Fruit fly (Drosophila melanogaster) whole organism, prepupa: ENCODE data around the gene unc.
A peak's percentile ranks its signal among the peaks of the same experiment; 100 is the strongest.

ENCODE experiments used
- Blimp-1 ChIP-seq: fragments of 200-800 bp; sonication (Bioruptor generic); optimal IDR thresholded peaks from 3 replicates; lab custom pipeline; 2017; ENCODE audit warnings: missing biosample characterization, missing genetic modification characterization, mild to moderate bottlenecking, moderate library complexity, missing genetic modification reagents
- CG10631 ChIP-seq: fragments of 200-800 bp; sonication (Bioruptor generic); optimal IDR thresholded peaks from 2 replicates; lab custom pipeline; 2016; ENCODE audit warnings: missing biosample characterization, missing genetic modification characterization
- CG11294 ChIP-seq: fragments of 200-800 bp; sonication (Bioruptor generic); IDR thresholded peaks from 2 replicates; pipeline ENCODE4 v1.3.6; 2022; ENCODE audit warnings: missing biosample characterization, missing genetic modification characterization
- CG11762 ChIP-seq: fragments of 200-800 bp; sonication (Bioruptor generic); optimal IDR thresholded peaks from 3 replicates; lab custom pipeline; 2016; ENCODE audit warnings: missing biosample characterization, missing genetic modification characterization; ENCODE audit not compliant: insufficient read depth
- CG15336 ChIP-seq: fragments of 200-800 bp; sonication (Bioruptor generic); IDR thresholded peaks from 2 replicates; pipeline ENCODE4 v1.3.6; 2022; ENCODE audit warnings: missing biosample characterization, missing genetic modification characterization
- CG1621 ChIP-seq: fragments of 200-800 bp; sonication (Bioruptor generic); optimal IDR thresholded peaks from 3 replicates; lab custom pipeline; 2018; ENCODE audit warnings: missing biosample characterization, mild to moderate bottlenecking, missing genetic modification characterization
- CG16779 ChIP-seq: fragments of 200-800 bp; sonication (Bioruptor generic); optimal IDR thresholded peaks from 3 replicates; lab custom pipeline; 2017; ENCODE audit warnings: missing biosample characterization, mild to moderate bottlenecking, missing genetic modification characterization
- CG3032 ChIP-seq: fragments of 200-800 bp; optimal IDR thresholded peaks from 2 replicates; lab custom pipeline; 2019; ENCODE audit warnings: missing biosample characterization, mild to moderate bottlenecking, missing genetic modification characterization, moderate library complexity
- CG31627 ChIP-seq: fragments of 200-800 bp; sonication (Bioruptor generic); optimal IDR thresholded peaks from 3 replicates; lab custom pipeline; 2016; ENCODE audit warnings: missing biosample characterization, missing genetic modification characterization
- CG32006 ChIP-seq: fragments of 200-800 bp; sonication (Bioruptor generic); optimal IDR thresholded peaks from 3 replicates; lab custom pipeline; 2017; ENCODE audit warnings: missing biosample characterization, mild to moderate bottlenecking, missing genetic modification characterization
- CG34406 ChIP-seq: fragments of 200-800 bp; sonication (Bioruptor generic); optimal IDR thresholded peaks from 3 replicates; lab custom pipeline; 2016; ENCODE audit warnings: missing biosample characterization, missing genetic modification characterization
- CG6276 ChIP-seq: fragments of 200-800 bp; sonication (Bioruptor generic); optimal IDR thresholded peaks from 2 replicates; lab custom pipeline; 2017; ENCODE audit warnings: missing biosample characterization, mild to moderate bottlenecking, missing genetic modification characterization
- CG6792 ChIP-seq: fragments of 200-800 bp; sonication (Bioruptor generic); optimal IDR thresholded peaks from 3 replicates; lab custom pipeline; 2016; ENCODE audit warnings: missing biosample characterization, missing genetic modification characterization
- CG6808 ChIP-seq: fragments of 200-800 bp; sonication (Bioruptor generic); optimal IDR thresholded peaks from 3 replicates; lab custom pipeline; 2017; ENCODE audit warnings: missing biosample characterization, missing genetic modification characterization, mild to moderate bottlenecking, moderate library complexity, missing genetic modification reagents
- CG7368 ChIP-seq: fragments of 200-800 bp; sonication (Bioruptor generic); optimal IDR thresholded peaks from 3 replicates; lab custom pipeline; 2016; ENCODE audit warnings: missing biosample characterization, missing genetic modification characterization
- CG8119 ChIP-seq: fragments of 200-800 bp; sonication (Bioruptor generic); IDR thresholded peaks from 3 replicates; pipeline ENCODE4 v1.3.6; 2022; ENCODE audit warnings: missing biosample characterization, missing genetic modification characterization
- Eip75B ChIP-seq: fragments of 200-800 bp; sonication (Bioruptor generic); optimal IDR thresholded peaks from 3 replicates; lab custom pipeline; 2016; ENCODE audit warnings: missing biosample characterization, missing genetic modification characterization
- Eip78C ChIP-seq: fragments of 200-800 bp; sonication (Bioruptor generic); peaks from one replicate; lab custom pipeline; 2016; ENCODE audit warnings: missing biosample characterization, missing genetic modification characterization
- Eip93F ChIP-seq: fragments of 200-800 bp; sonication (Bioruptor generic); optimal IDR thresholded peaks from 2 replicates; lab custom pipeline; 2016; ENCODE audit warnings: missing biosample characterization, mild to moderate bottlenecking, missing genetic modification characterization
- Ets21C ChIP-seq: fragments of 200-800 bp; sonication (Bioruptor generic); optimal IDR thresholded peaks from 3 replicates; lab custom pipeline; 2016; ENCODE audit warnings: missing biosample characterization, missing genetic modification characterization
- Ets96B ChIP-seq: fragments of 200-800 bp; optimal IDR thresholded peaks from 2 replicates; lab custom pipeline; 2019; ENCODE audit warnings: missing biosample characterization, mild to moderate bottlenecking, missing genetic modification characterization, moderate library complexity
- Gug ChIP-seq: fragments of 200-800 bp; sonication (Bioruptor generic); IDR thresholded peaks from 2 replicates; pipeline ENCODE4 v1.3.6; 2022; ENCODE audit warnings: missing biosample characterization, missing genetic modification characterization
- Hr39 ChIP-seq: fragments of 200-800 bp; sonication (Bioruptor generic); optimal IDR thresholded peaks from 2 replicates; lab custom pipeline; 2016; ENCODE audit warnings: missing biosample characterization, missing genetic modification characterization
- Lpt ChIP-seq: fragments of 200-800 bp; sonication (Bioruptor generic); optimal IDR thresholded peaks from 3 replicates; lab custom pipeline; 2016; ENCODE audit warnings: missing biosample characterization, missing genetic modification characterization
- OdsH ChIP-seq: fragments of 200-800 bp; sonication (Bioruptor generic); optimal IDR thresholded peaks from 3 replicates; lab custom pipeline; 2016; ENCODE audit warnings: missing biosample characterization, missing genetic modification characterization
- Smox ChIP-seq: fragments of 200-800 bp; sonication (Bioruptor generic); optimal IDR thresholded peaks from 3 replicates; lab custom pipeline; 2016; ENCODE audit warnings: missing biosample characterization, missing genetic modification characterization
- Sox15 ChIP-seq: fragments of 200-800 bp; sonication (Bioruptor generic); optimal IDR thresholded peaks from 3 replicates; lab custom pipeline; 2016; ENCODE audit warnings: missing biosample characterization, missing genetic modification characterization
- achi ChIP-seq: fragments of 200-800 bp; sonication (Bioruptor generic); optimal IDR thresholded peaks from 3 replicates; lab custom pipeline; 2016; ENCODE audit warnings: missing biosample characterization, missing genetic modification characterization
- cyc ChIP-seq: fragments of 200-800 bp; sonication (Bioruptor generic); optimal IDR thresholded peaks from 3 replicates; lab custom pipeline; 2016; ENCODE audit warnings: missing biosample characterization, missing genetic modification characterization
- dsx ChIP-seq: fragments of 200-800 bp; optimal IDR thresholded peaks from 3 replicates; lab custom pipeline; 2019; ENCODE audit warnings: missing biosample characterization, mild to moderate bottlenecking, missing genetic modification characterization, moderate library complexity; ENCODE audit not compliant: poor library complexity, severe bottlenecking
- eg ChIP-seq: fragments of 200-800 bp; sonication (Bioruptor generic); IDR thresholded peaks from 3 replicates; pipeline ENCODE4 v1.3.6; 2022; ENCODE audit warnings: missing biosample characterization, missing genetic modification characterization
- esn ChIP-seq: fragments of 200-800 bp; sonication (Bioruptor generic); optimal IDR thresholded peaks from 2 replicates; lab custom pipeline; 2016; ENCODE audit warnings: missing biosample characterization, mild to moderate bottlenecking, missing genetic modification characterization, moderate library complexity
- fd59A ChIP-seq: fragments of 200-800 bp; sonication (Bioruptor generic); optimal IDR thresholded peaks from 2 replicates; lab custom pipeline; 2017; ENCODE audit warnings: missing biosample characterization, mild to moderate bottlenecking, missing genetic modification characterization, missing genetic modification reagents
- fd85E ChIP-seq: fragments of 200-800 bp; sonication (Bioruptor generic); optimal IDR thresholded peaks from 3 replicates; lab custom pipeline; 2016; ENCODE audit warnings: missing biosample characterization, missing genetic modification characterization
- pdm3 ChIP-seq: fragments of 200-800 bp; sonication (Bioruptor generic); optimal IDR thresholded peaks from 3 replicates; lab custom pipeline; 2016; ENCODE audit warnings: missing biosample characterization, missing genetic modification characterization
- salr ChIP-seq, 2 experiments: fragments of 200-800 bp; sonication (Bioruptor generic); optimal IDR thresholded peaks; 3 replicates each; lab custom pipeline; 2016 to 2018; ENCODE audit warnings: missing biosample characterization in 2 of 2, missing genetic modification characterization in 2 of 2, mild to moderate bottlenecking in 1 of 2
- svp ChIP-seq: fragments of 200-800 bp; sonication (Bioruptor generic); peaks from one replicate; lab custom pipeline; 2016; ENCODE audit warnings: missing biosample characterization, missing genetic modification characterization
- vri ChIP-seq: fragments of 200-800 bp; sonication (Bioruptor generic); optimal IDR thresholded peaks from 3 replicates; lab custom pipeline; 2016; ENCODE audit warnings: missing biosample characterization, mild to moderate bottlenecking, missing genetic modification characterization

The unc gene

DNA sequence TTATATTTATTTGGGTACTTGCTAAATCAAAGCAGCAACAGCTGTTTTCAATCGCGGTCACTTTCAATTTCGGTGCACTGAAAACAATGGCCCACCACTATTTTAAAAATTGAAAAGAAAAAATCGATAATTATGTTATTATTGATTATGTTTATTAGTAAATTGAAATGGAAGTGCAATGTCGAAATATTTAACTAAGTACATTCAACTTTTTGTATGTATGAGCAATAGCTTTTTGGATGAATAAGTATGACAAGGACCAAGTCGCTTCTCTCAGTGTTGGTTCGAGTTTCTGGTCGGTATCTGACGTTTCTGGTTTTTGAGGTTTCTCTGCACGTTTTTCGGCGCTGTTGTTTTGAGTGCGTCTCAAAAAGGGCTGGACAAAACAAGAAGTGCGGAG lies 7.5 kb upstream of the unc start (continued):
- peak; percentile 83 for TF ChIP-seq CG31627 (GFP tag; lab: Kevin White, UChicago)
- TF ChIP-seq eg: peak; percentile 80
- peak; percentile 95 for TF ChIP-seq Blimp-1
- peak; percentile 54 for TF ChIP-seq dsx (GFP tag; lab: Kevin White, UChicago)
- TF ChIP-seq Lpt (GFP tag; lab: Kevin White, UChicago): peak; percentile 52
- peak; percentile 74 for TF ChIP-seq CG8119 (GFP tag; lab: Robert Waterston, UW)
- peak; percentile 74 for TF ChIP-seq Ets21C (GFP tag; lab: Kevin White, UChicago)
- peak; percentile 66 for TF ChIP-seq CG6276 (GFP tag; lab: Kevin White, UChicago)
- TF ChIP-seq cyc (GFP tag; lab: Kevin White, UChicago): peak; percentile 82
- peak; percentile 74 for TF ChIP-seq CG32006 (GFP tag; lab: Kevin White, UChicago)
- peak; percentile 52 for TF ChIP-seq Gug (GFP tag; lab: Robert Waterston, UW)
- TF ChIP-seq pdm3: peak; percentile 83
- peak; percentile 64 for TF ChIP-seq fd59A
- TF ChIP-seq CG16779 (tag; lab: Kevin White, UChicago): no peak
- TF ChIP-seq CG6792: peak; percentile 88
- peak; percentile 46 for TF ChIP-seq Eip93F (GFP tag; lab: Kevin White, UChicago)
- TF ChIP-seq CG3032 (tag; lab: Kevin White, UChicago): peak; percentile 74
- TF ChIP-seq fd85E (GFP tag; lab: Kevin White, UChicago): peak; percentile 54
- peak; percentile 77 for TF ChIP-seq CG10631 (GFP tag; lab: Kevin White, UChicago)
- TF ChIP-seq Hr39 (GFP tag; lab: Kevin White, UChicago): peak; percentile 81
- peak; percentile 94 for TF ChIP-seq svp (GFP tag; lab: Kevin White, UChicago)
- peak; percentile 86 for TF ChIP-seq OdsH (GFP tag; lab: Kevin White, UChicago)
- peak; percentile 82 for TF ChIP-seq achi
- peak; percentile 86 for TF ChIP-seq Smox
- TF ChIP-seq esn (GFP tag; lab: Kevin White, UChicago): peak; percentile 91
- peak; percentile 61 for TF ChIP-seq CG6808 (GFP tag; lab: Kevin White, UChicago)

DNA sequence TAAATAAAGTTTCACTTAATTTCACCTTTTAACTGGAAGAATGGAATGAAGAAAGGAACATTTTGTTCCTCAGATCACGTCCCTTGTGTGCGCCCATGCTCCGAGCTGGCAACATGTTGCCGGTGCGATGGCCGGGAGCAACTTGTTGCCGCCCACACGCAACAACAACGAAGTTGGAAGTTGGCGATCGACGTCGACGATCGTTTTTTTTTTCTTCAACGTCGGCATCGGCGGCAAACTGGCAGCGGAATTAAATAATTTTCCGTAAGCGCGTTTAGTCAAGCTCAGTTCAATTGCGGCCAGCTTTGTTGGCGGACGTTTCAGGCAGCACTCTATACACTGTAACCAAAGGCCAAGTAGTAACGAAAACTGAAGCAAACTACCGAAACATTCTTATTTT lies 6.8 kb upstream of the unc start, which contains the start of gene ldd:
TSS of gene ldd (plus strand) at position 136 of the 400 bp plus-strand sequence.
- TF ChIP-seq fd85E (GFP tag; lab: Kevin White, UChicago): no peak
- TF ChIP-seq Sox15: no peak
- TF ChIP-seq eg: 0 out of 3 replicates have a peak, but pooled peaks have one; percentile 19
- TF ChIP-seq fd59A: no peak
- no peak for TF ChIP-seq esn (GFP tag; lab: Kevin White, UChicago)
- no peak for TF ChIP-seq Eip93F (GFP tag; lab: Kevin White, UChicago)
- peak; percentile 77 for TF ChIP-seq CG1621 (tag; lab: Kevin White, UChicago)
- no peak for TF ChIP-seq Gug (GFP tag; lab: Robert Waterston, UW)

DNA sequence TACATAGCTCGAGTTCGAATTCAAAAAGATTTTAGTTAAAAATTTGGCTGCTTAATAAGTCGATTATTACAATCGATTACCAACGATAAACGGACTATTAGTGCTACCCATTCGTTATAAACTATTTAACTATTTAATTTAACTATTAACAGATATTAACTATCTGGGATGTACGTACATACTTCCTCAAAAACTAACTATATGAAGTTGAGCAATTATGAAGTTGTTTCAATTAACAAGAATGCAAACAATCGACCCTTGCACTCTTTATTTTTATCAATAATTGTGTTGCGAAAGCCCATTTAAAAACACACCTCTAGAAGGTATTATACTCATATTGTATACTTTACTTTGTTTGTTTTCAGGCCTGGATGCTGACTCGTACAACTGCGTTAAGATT lies 10.4 kb downstream of the unc start, which contains the start of gene CG1503:
TSS of gene CG1503 (minus strand) at position 101 of the 400 bp plus-strand sequence.
- no peak for TF ChIP-seq CG11294 (GFP tag; lab: Robert Waterston, UW)
- TF ChIP-seq Eip78C: no peak
- TF ChIP-seq dsx (GFP tag; lab: Kevin White, UChicago): no peak
- no peak for TF ChIP-seq Eip75B (GFP tag; lab: Kevin White, UChicago)
- no peak for TF ChIP-seq CG7368 (GFP tag; lab: Kevin White, UChicago)
- no peak for TF ChIP-seq CG11762
- no peak for TF ChIP-seq CG6808 (GFP tag; lab: Kevin White, UChicago)
- TF ChIP-seq CG1621 (tag; lab: Kevin White, UChicago): no peak
- no peak for TF ChIP-seq Ets96B (tag; lab: Kevin White, UChicago)
- no peak for TF ChIP-seq vri (GFP tag; lab: Kevin White, UChicago)
- TF ChIP-seq pdm3: no peak
- TF ChIP-seq CG34406 (GFP tag; lab: Kevin White, UChicago): no peak
- TF ChIP-seq CG32006 (GFP tag; lab: Kevin White, UChicago): no peak
- no peak for TF ChIP-seq CG16779 (tag; lab: Kevin White, UChicago)
- TF ChIP-seq salr (GFP tag; optimal IDR thresholded peaks at IDR 0.05; lab: Kevin White, UChicago): no peak
- TF ChIP-seq CG15336 (GFP tag; lab: Robert Waterston, UW): no peak
- no peak for TF ChIP-seq Smox
- TF ChIP-seq CG6276 (GFP tag; lab: Kevin White, UChicago): no peak
